Worm (Caenorhabditis elegans): ENCODE data around the gene C37C3.9.
A peak's percentile ranks its signal among the peaks of the same experiment; 100 is the strongest.

C37C3.9 gene

DNA sequence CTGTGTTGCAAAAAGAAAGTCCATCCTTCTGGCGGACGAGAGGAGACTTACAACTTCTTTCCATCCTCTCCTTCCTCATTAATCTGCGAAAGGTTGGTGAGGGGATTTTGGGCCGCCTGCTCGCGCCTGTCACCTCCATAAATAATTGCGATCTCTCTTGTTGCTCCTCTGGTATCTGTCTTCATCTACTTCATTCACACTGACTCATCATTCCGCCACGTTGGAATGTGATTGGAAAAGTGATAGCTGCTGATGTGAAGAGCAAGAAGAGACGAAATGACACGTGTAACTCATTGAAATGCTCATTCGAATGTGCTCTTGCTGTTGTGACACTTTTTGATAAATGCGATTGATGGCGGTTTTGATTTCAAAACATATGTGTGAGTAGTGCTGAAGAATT lies 31.8 kb downstream of the C37C3.9 start:
- TF ChIP-seq unc-62 (GFP tag; optimal IDR thresholded peaks at IDR 0.05): no peak
- TF ChIP-seq unc-130 (GFP tag; optimal IDR thresholded peaks at IDR 0.05): no peak
- no peak for TF ChIP-seq lsy-27 (tag; optimal IDR thresholded peaks at IDR 0.05; ENCODE audit: borderline replicate concordance, insufficient read depth)
- no peak for TF ChIP-seq hmg-20 (GFP tag; IDR thresholded peaks at IDR 0.05)
- no peak for TF ChIP-seq nfya-2 (GFP tag; IDR thresholded peaks at IDR 0.05)
- TF ChIP-seq madf-8 (GFP tag; conservative IDR thresholded peaks at IDR 0.05): no peak
- no peak for TF ChIP-seq ztf-28 (GFP tag; IDR thresholded peaks at IDR 0.05)
- no peak for TF ChIP-seq hmg-1.2 (GFP tag; IDR thresholded peaks at IDR 0.05)
- no peak for TF ChIP-seq ceh-58 (GFP tag; IDR thresholded peaks at IDR 0.05)
- no peak for TF ChIP-seq let-526 (GFP tag; IDR thresholded peaks at IDR 0.05)
- no peak for TF ChIP-seq nhr-179 (tag; optimal IDR thresholded peaks at IDR 0.05)

DNA sequence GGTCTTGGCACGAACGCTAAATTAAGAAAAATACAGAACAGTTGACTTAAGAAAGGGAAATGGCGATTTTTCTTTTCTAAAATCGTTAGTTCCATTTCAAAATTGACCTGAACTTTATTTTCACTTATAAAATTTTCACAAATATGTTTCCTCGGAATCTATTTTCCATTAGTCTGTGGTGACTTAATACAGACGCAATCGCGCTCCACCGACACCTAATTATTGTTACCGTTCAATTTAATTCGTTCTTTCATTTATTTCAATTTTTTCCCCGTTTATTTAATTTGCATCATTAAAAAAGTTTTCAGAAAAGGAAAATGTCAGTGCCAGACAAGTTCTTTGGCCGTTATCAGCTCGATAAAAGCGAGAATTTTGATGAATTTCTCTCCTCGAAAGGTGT lies 34.2 kb downstream of the C37C3.9 start, which contains the start of gene lbp-4:
Gene lbp-4, plus strand, starts transcription at position 309 of the 400 bp plus-strand sequence.
- peak; percentile 55 for TF ChIP-seq attf-5 (GFP tag; optimal IDR thresholded peaks at IDR 0.05)
- TF ChIP-seq lsl-1 (GFP tag; optimal IDR thresholded peaks at IDR 0.05): peak; percentile 30
- TF ChIP-seq rcor-1 (GFP tag; IDR thresholded peaks at IDR 0.05): no peak
- peak; percentile 74 for TF ChIP-seq nhr-80 (tag; optimal IDR thresholded peaks at IDR 0.05)
- TF ChIP-seq egl-44 (GFP tag; IDR thresholded peaks at IDR 0.05): no peak
- TF ChIP-seq nhr-27 (tag; optimal IDR thresholded peaks at IDR 0.05): no peak
- TF ChIP-seq ceh-91 (GFP tag; IDR thresholded peaks at IDR 0.05): no peak
- TF ChIP-seq F33H1.4 (GFP tag; IDR thresholded peaks at IDR 0.05): no peak
- no peak for TF ChIP-seq ccch-3 (GFP tag; optimal IDR thresholded peaks at IDR 0.05)
- TF ChIP-seq bed-1 (GFP tag; IDR thresholded peaks at IDR 0.05): no peak
- TF ChIP-seq madf-10 (tag; optimal IDR thresholded peaks at IDR 0.05): no peak
- TF ChIP-seq ZK185.1 (tag; optimal IDR thresholded peaks at IDR 0.05; ENCODE audit: poor library complexity, severe bottlenecking): peak; percentile 24
- no peak for TF ChIP-seq fkh-3 (tag; optimal IDR thresholded peaks at IDR 0.05)
- no peak for TF ChIP-seq Y79H2A.3 (GFP tag; conservative IDR thresholded peaks at IDR 0.05)
- no peak for TF ChIP-seq somi-1 (GFP tag; optimal IDR thresholded peaks at IDR 0.05)
- peak; percentile 92 for TF ChIP-seq ceh-100 (GFP tag; IDR thresholded peaks at IDR 0.05)
- TF ChIP-seq lin-26 (GFP tag; IDR thresholded peaks at IDR 0.05): no peak
- TF ChIP-seq sptf-2 (GFP tag; optimal IDR thresholded peaks at IDR 0.05): no peak
- no peak for TF ChIP-seq let-526 (GFP tag; IDR thresholded peaks at IDR 0.05)
- TF ChIP-seq C17E4.6 (GFP tag; IDR thresholded peaks at IDR 0.05): no peak
- no peak for TF ChIP-seq egl-18 (GFP tag; IDR thresholded peaks at IDR 0.05)
- TF ChIP-seq F49E8.2 (tag; optimal IDR thresholded peaks at IDR 0.05; ENCODE audit: insufficient read depth): no peak
- TF ChIP-seq snpc-4 (GFP tag; optimal IDR thresholded peaks at IDR 0.05): no peak
- TF ChIP-seq snpc-4 (tag; optimal IDR thresholded peaks at IDR 0.05): no peak
- no peak for TF ChIP-seq hmg-20 (GFP tag; IDR thresholded peaks at IDR 0.05)
- peak; percentile 74 for TF ChIP-seq F23B12.7 (tag; optimal IDR thresholded peaks at IDR 0.05; ENCODE audit: insufficient read depth)
- no peak for TF ChIP-seq attf-6 (GFP tag; IDR thresholded peaks at IDR 0.05)
- TF ChIP-seq Y53G8AR.9 (GFP tag; conservative IDR thresholded peaks at IDR 0.05): no peak
- TF ChIP-seq B0019.2 (GFP tag; conservative IDR thresholded peaks at IDR 0.05): no peak
- TF ChIP-seq ceh-27 (GFP tag; optimal IDR thresholded peaks at IDR 0.05): peak; percentile 15
- TF ChIP-seq mcd-1 (GFP tag; IDR thresholded peaks at IDR 0.05): peak; percentile 65; the same call in 1 of the 2 replicates
- TF ChIP-seq ztf-6 (GFP tag; IDR thresholded peaks at IDR 0.05): no peak
- no peak for TF ChIP-seq sdz-38 (tag; optimal IDR thresholded peaks at IDR 0.05)
- no peak for TF ChIP-seq him-1 (tag; optimal IDR thresholded peaks at IDR 0.05)
- no peak for TF ChIP-seq tbx-9 (tag; optimal IDR thresholded peaks at IDR 0.05; ENCODE audit: borderline replicate concordance)
